Worm (Caenorhabditis elegans) whole organism, L1 larva: ENCODE measurements around the gene C55C3.7.

Experiments used
- ama-1 ChIP-seq: fragments of 150-350 bp; optimal IDR thresholded peaks from 2 replicates; lab custom pipeline; 2014
- ceh-82 ChIP-seq, 3 experiments: fragments of 150-350 bp in 1 of 3; sonication (generic microtip) in 2 of 3; optimal IDR thresholded peaks; 2 replicates each; lab custom pipeline; 2014 to 2017; ENCODE audit warnings: missing biosample characterization in 3 of 3, missing genetic modification characterization in 3 of 3
- ceh-88 ChIP-seq: fragments of 200-800 bp; sonication (Bioruptor generic); IDR thresholded peaks from 2 replicates; pipeline ENCODE4 v1.3.6; 2022; ENCODE audit warnings: missing genetic modification characterization, missing compliant biosample characterization
- efl-3 ChIP-seq: fragments of 200-800 bp; sonication (Bioruptor generic); optimal IDR thresholded peaks from 2 replicates; lab custom pipeline; 2018; ENCODE audit warnings: mild to moderate bottlenecking, missing genetic modification characterization, missing compliant biosample characterization
- lin-13 ChIP-seq: fragments of 150-350 bp; optimal IDR thresholded peaks from 2 replicates; lab custom pipeline; 2014; ENCODE audit warnings: missing biosample characterization, missing genetic modification reagents, missing genetic modification characterization
- nhr-237 ChIP-seq: fragments of 150-350 bp; optimal IDR thresholded peaks from 2 replicates; lab custom pipeline; 2014; ENCODE audit warnings: missing biosample characterization, missing genetic modification characterization
- nhr-47 ChIP-seq: sonication (generic microtip); optimal IDR thresholded peaks from 2 replicates; lab custom pipeline; 2016; ENCODE audit warnings: mild to moderate bottlenecking, missing genetic modification characterization, moderate library complexity, missing compliant biosample characterization
- nhr-76 ChIP-seq: sonication (generic microtip); optimal IDR thresholded peaks from 2 replicates; lab custom pipeline; 2017; ENCODE audit warnings: missing biosample characterization, missing genetic modification characterization
- pag-3 ChIP-seq: sonication (generic microtip); optimal IDR thresholded peaks from 2 replicates; lab custom pipeline; 2017; ENCODE audit warnings: missing genetic modification characterization, mild to moderate bottlenecking, missing compliant biosample characterization, antibody characterized with exemption, borderline replicate concordance; ENCODE audit not compliant: insufficient read depth
- pax-3 ChIP-seq: fragments of 200-800 bp; sonication (Bioruptor generic); optimal IDR thresholded peaks from 2 replicates; lab custom pipeline; 2018; ENCODE audit warnings: mild to moderate bottlenecking, missing genetic modification characterization, moderate library complexity, missing compliant biosample characterization
- tlp-1 ChIP-seq: fragments of 150-350 bp; optimal IDR thresholded peaks from 2 replicates; lab custom pipeline; 2014; ENCODE audit warnings: missing biosample characterization, missing genetic modification characterization
- ztf-11 ChIP-seq, 2 experiments: sonication (generic microtip); optimal IDR thresholded peaks; 2 replicates each; lab custom pipeline; 2016 to 2017; ENCODE audit warnings: missing genetic modification characterization in 2 of 2, missing biosample characterization in 1 of 2, missing compliant biosample characterization in 1 of 2
- ztf-4 ChIP-seq: fragments of 150-350 bp; optimal IDR thresholded peaks from 2 replicates; lab custom pipeline; 2014; ENCODE audit warnings: missing biosample characterization, missing genetic modification characterization

DNA sequence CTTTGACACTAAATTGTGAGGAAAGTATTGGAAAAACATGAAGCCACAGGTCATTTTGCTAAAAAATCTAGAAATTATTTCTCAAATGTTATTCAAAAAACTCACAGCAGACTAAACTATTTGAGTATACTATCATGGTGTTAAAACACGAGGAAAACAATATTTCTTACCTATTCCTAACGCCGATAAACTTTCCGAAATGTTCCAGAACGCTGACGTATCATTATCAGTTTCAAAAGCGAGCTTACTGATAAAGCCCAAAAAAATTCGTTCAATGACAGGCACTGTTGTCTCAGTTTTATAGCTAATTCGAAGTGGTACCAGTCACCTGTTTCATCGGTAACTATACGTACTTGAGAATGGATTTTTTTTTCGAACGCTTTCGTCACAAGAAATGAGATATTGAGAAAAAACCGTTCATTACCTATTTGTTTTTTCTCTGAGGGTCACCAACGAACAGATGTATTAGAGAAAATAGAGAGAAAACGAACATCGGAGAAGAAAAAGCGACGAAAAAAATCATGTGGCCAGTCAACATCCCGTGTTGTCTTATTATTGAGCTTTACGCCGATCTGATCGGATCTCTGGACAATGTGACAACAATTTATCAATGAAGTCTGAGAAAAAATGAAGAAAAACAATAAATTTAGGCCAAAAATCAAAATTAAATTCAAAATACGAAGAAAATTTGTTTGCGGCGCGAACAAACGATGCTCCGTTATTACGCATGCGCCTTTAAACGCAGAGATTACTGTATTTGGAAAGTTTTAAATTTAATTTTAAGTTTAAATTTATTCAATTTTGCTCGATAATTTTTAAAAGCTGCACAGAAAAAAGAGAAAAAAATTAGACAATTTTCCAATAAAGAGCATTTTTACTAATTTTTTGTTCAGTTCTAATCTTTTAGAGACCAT is 16.1 kb downstream of the C55C3.7 start:
- TF ChIP-seq lin-13 (no peak), nhr-47 (tag; lab: Kevin White, UChicago) (no peak), nhr-76 (tag; lab: Kevin White, UChicago) (no peak), ama-1 (lab: Kevin White, UChicago) (no peak), ceh-82 (tag; optimal IDR thresholded peaks at IDR 0.05; lab: Kevin White, UChicago) (no peak), pag-3 (tag; lab: Kevin White, UChicago) (no peak), ceh-88 (no peak), nhr-237 (tag; lab: Kevin White, UChicago) (no peak), ztf-4 (tag; lab: Kevin White, UChicago) (no peak), tlp-1 (no peak), ztf-11 (tag; optimal IDR thresholded peaks at IDR 0.05; lab: Kevin White, UChicago) (no peak), efl-3 (GFP tag; lab: Kevin White, UChicago) (no peak), pax-3 (tag; lab: Kevin White, UChicago) (no peak)
